Fruit fly (Drosophila melanogaster) whole organism, wandering third instar larva: ENCODE results near the gene Ntf-2r.

Source experiments
- Abd-B ChIP-seq: fragments of >200 bp; optimal IDR thresholded peaks from 2 replicates; lab custom pipeline; 2017; ENCODE audit warnings: missing biosample characterization, missing genetic modification characterization
- CG9705 ChIP-seq: fragments of 200-800 bp; sonication (Bioruptor generic); optimal IDR thresholded peaks from 2 replicates; lab custom pipeline; 2018; ENCODE audit warnings: missing biosample characterization, mild to moderate bottlenecking, missing genetic modification characterization
- Dfd ChIP-seq: fragments of >200 bp; optimal IDR thresholded peaks from 2 replicates; lab custom pipeline; 2017; ENCODE audit warnings: missing biosample characterization, missing genetic modification characterization
- Hr78 ChIP-seq: fragments of >200 bp; optimal IDR thresholded peaks from 2 replicates; lab custom pipeline; 2017; ENCODE audit warnings: missing biosample characterization, missing genetic modification characterization
- Hr83 ChIP-seq: fragments of 200-300 bp; sonication (Bioruptor generic); optimal IDR thresholded peaks from 2 replicates; lab custom pipeline; 2016; ENCODE audit warnings: missing biosample characterization, mild to moderate bottlenecking, missing genetic modification characterization, moderate library complexity; ENCODE audit not compliant: poor library complexity, severe bottlenecking
- Myc ChIP-seq: fragments of >200 bp; optimal IDR thresholded peaks from 2 replicates; lab custom pipeline; 2017
- dmrt93B ChIP-seq: fragments of 200-800 bp; sonication (Bioruptor generic); optimal IDR thresholded peaks from 2 replicates; lab custom pipeline; 2018; ENCODE audit warnings: missing biosample characterization, mild to moderate bottlenecking, missing genetic modification characterization
- fru ChIP-seq: fragments of 200-800 bp; sonication (Bioruptor generic); optimal IDR thresholded peaks from 3 replicates; lab custom pipeline; 2016; ENCODE audit warnings: missing biosample characterization, mild to moderate bottlenecking, missing genetic modification characterization
- h ChIP-seq: fragments of 200-800 bp; sonication (Bioruptor generic); optimal IDR thresholded peaks from 3 replicates; lab custom pipeline; 2016; ENCODE audit warnings: missing biosample characterization, mild to moderate bottlenecking, missing genetic modification characterization
- pan ChIP-seq: fragments of >200 bp; optimal IDR thresholded peaks from 2 replicates; lab custom pipeline; 2017
- tai ChIP-seq: sonication (Bioruptor generic); optimal IDR thresholded peaks from 2 replicates; lab custom pipeline; 2016; ENCODE audit warnings: missing biosample characterization, missing genetic modification characterization
- usp ChIP-seq: fragments of >200 bp; optimal IDR thresholded peaks from 2 replicates; lab custom pipeline; 2017; ENCODE audit warnings: missing biosample characterization, missing genetic modification characterization

DNA sequence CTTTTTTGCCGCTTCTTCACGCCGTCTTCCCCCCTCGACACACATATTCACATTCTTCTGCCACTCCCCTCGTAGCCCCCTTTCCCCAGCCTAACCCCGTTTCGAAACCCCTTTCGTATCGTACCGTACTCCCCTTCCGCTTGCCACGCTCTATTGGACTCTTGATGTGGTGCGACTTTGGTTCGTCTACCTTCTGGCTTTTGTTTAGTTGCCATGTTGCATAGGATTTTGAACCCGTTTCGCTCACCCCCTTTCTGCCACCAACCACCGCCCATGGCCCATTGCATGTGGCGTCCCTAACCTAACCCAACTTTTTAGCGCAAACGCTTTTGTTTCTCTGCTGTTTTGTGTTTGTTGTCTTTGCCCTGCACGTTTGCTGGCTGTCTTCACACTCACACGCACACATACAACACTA lies 9.7 kb downstream of the Ntf-2r start:
- TF ChIP-seq pan (lab: Kevin White, UChicago) (no peak), usp (no peak), h (no peak), CG9705 (no peak), tai (GFP tag; lab: Kevin White, UChicago) (no peak), Hr78 (GFP tag; lab: Kevin White, UChicago) (no peak), Myc (lab: Kevin White, UChicago) (no peak), Hr83 (GFP tag; lab: Kevin White, UChicago) (no peak), Abd-B (GFP tag; lab: Kevin White, UChicago) (no peak), dmrt93B (GFP tag; lab: Kevin White, UChicago) (no peak), fru (GFP tag; lab: Kevin White, UChicago) (no peak), Dfd (GFP tag; lab: Kevin White, UChicago) (no peak)
